Fruit fly (Drosophila melanogaster) ovary, adult (tissue): Measurements from ENCODE around the gene CG11893.

ENCODE experiments used
- CG17801 ChIP-seq: fragments of 200-800 bp; optimal IDR thresholded peaks from 2 replicates; lab custom pipeline; 2019; ENCODE audit warnings: missing biosample characterization, mild to moderate bottlenecking, missing genetic modification characterization, moderate library complexity; ENCODE audit not compliant: partially characterized antibody

The CG11893 gene

dm6 chr3R:25308228-25308627, 18.5 kb downstream of the CG11893 start, which contains the start of gene CG10550:
Gene CG10550, minus strand, starts transcription at chr3R:25308391.
- TF ChIP-seq CG17801 (GFP tag; lab: Kevin White, UChicago) = no peak

- TF ChIP-seq CG17801 (GFP tag; lab: Kevin White, UChicago) = no peak
Observed at dm6 chr3R:25309175-25309574, 19.5 kb downstream of the CG11893 start.

dm6 chr3R:25310843-25311242, 21.2 kb downstream of the CG11893 start, which contains the start of gene CG31099:
Gene CG31099, minus strand, starts transcription at chr3R:25310943.
- TF ChIP-seq CG17801 (GFP tag; lab: Kevin White, UChicago) = no peak

- TF ChIP-seq CG17801 (GFP tag; lab: Kevin White, UChicago) = no peak
Observed at dm6 chr3R:25312583-25312982, 22.9 kb downstream of the CG11893 start.

- TF ChIP-seq CG17801 (GFP tag; lab: Kevin White, UChicago) = no peak
Observed at dm6 chr3R:25313771-25314170, 24.1 kb downstream of the CG11893 start, which contains the start of gene CG31087. Gene CG31087, minus strand, starts transcription at chr3R:25313833.

- TF ChIP-seq CG17801 (GFP tag; lab: Kevin White, UChicago) = no peak
Observed at dm6 chr3R:25316016-25316415, 26.3 kb downstream of the CG11893 start, which contains the start of gene CG10559. Gene CG10559, minus strand, starts transcription at chr3R:25316116.

- no peak for TF ChIP-seq CG17801 (GFP tag; lab: Kevin White, UChicago)
Observed at dm6 chr3R:25318011-25318410, 28.3 kb downstream of the CG11893 start, which contains the start of gene CG10553. Gene CG10553, minus strand, starts transcription at chr3R:25318111.

dm6 chr3R:25320051-25320705, 30.5 kb downstream of the CG11893 start, which contains the start of gene CG10560:
Gene CG10560, minus strand, starts transcription at chr3R:25320101.
- no peak for TF ChIP-seq CG17801 (GFP tag; lab: Kevin White, UChicago)

dm6 chr3R:25320898-25321297, 31.2 kb downstream of the CG11893 start:
- TF ChIP-seq CG17801 (GFP tag; lab: Kevin White, UChicago) = no peak

dm6 chr3R:25321681-25322080, 32.0 kb downstream of the CG11893 start:
- no peak for TF ChIP-seq CG17801 (GFP tag; lab: Kevin White, UChicago)

- no peak for TF ChIP-seq CG17801 (GFP tag; lab: Kevin White, UChicago)
Observed at dm6 chr3R:25322657-25323056, 33.0 kb downstream of the CG11893 start, which contains the start of gene CG10562. Gene CG10562, minus strand, starts transcription at chr3R:25322757.

- TF ChIP-seq CG17801 (GFP tag; lab: Kevin White, UChicago) = no peak
Observed at dm6 chr3R:25329079-25329478, 39.4 kb downstream of the CG11893 start, which contains the start of gene CHKov1. Gene CHKov1, minus strand, starts transcription at chr3R:25329316.

- no peak for TF ChIP-seq CG17801 (GFP tag; lab: Kevin White, UChicago)
Observed at dm6 chr3R:25331103-25331502, 41.4 kb downstream of the CG11893 start, which contains the start of gene CHKov2. Gene CHKov2, minus strand, starts transcription at chr3R:25331203.

dm6 chr3R:25335065-25335464, 45.4 kb downstream of the CG11893 start, which contains the start of the genes CG10669 and CG11902:
Gene CG10669, minus strand, starts transcription at chr3R:25335243.
Gene CG11902, plus strand, starts transcription at chr3R:25335257.
- TF ChIP-seq CG17801 (GFP tag; lab: Kevin White, UChicago) = no peak

- TF ChIP-seq CG17801 (GFP tag; lab: Kevin White, UChicago) = no peak
Observed at dm6 chr3R:25339952-25340351, 50.3 kb downstream of the CG11893 start, which contains the start of gene rha. Gene rha, plus strand, starts transcription at chr3R:25340252.
